Worm (Caenorhabditis elegans) whole organism, mixed stage, embryonic: ENCODE results near the gene ZK1010.10.

Experiments used
- lin-13 ChIP-seq: fragments of 150-350 bp; optimal IDR thresholded peaks from 2 replicates; lab custom pipeline; 2014; ENCODE audit warnings: missing biosample characterization, missing genetic modification characterization
- nhr-76 ChIP-seq: sonication (generic microtip); optimal IDR thresholded peaks from 2 replicates; lab custom pipeline; 2017; ENCODE audit warnings: missing biosample characterization, missing genetic modification characterization
- zip-8 ChIP-seq: fragments of 150-350 bp; optimal IDR thresholded peaks from 2 replicates; lab custom pipeline; 2014; ENCODE audit warnings: missing biosample characterization, missing genetic modification characterization

DNA sequence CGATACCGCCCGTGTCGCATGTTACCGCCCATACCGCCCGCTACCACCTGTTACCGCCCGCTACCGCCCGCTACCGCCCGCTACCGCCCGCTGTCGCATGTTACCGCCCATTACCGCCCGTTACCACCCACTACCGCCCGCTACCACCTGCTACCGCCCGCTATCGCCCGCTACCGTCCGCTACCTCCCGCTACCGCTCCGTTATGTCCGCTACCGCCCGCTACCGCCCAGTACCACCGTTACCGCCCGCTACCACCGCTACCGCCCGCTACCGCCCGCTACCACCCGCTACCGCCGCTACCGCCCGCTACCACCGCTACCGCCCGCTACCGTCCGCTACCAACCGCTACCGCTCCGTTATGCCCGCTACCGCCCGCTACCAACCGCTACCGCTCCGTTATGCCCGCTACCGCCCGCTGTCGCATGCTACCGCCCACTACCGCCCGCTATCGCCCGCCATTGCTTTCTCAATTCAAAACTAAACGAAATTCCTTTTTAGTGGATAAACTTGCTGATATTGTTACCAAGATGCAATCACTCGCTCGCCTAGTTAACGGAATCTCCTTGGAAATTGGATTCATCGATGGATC is 30.3 kb downstream of the ZK1010.10 start:
- TF ChIP-seq nhr-76 (tag; lab: Kevin White, UChicago): no peak
- TF ChIP-seq lin-13 (tag; lab: Kevin White, UChicago): no peak
- TF ChIP-seq zip-8: no peak
